Worm (Caenorhabditis elegans) whole organism, L2 larva: ENCODE measurements around the gene sri-71.

ENCODE experiments used
- C34F6.9 ChIP-seq: fragments of 150-350 bp; optimal IDR thresholded peaks from 2 replicates; lab custom pipeline; 2014; ENCODE audit warnings: missing biosample characterization, missing genetic modification characterization
- ZK546.5 ChIP-seq: sonication (generic microtip); optimal IDR thresholded peaks from 2 replicates; lab custom pipeline; 2017; ENCODE audit warnings: missing biosample characterization, missing genetic modification characterization
- dmd-4 ChIP-seq: sonication (generic microtip); optimal IDR thresholded peaks from 2 replicates; lab custom pipeline; 2017; ENCODE audit warnings: missing biosample characterization, missing genetic modification characterization
- egl-27 ChIP-seq: sonication (generic microtip); optimal IDR thresholded peaks from 3 replicates; lab custom pipeline; 2017; ENCODE audit warnings: missing biosample characterization, missing genetic modification reagents, missing genetic modification characterization
- elt-1 ChIP-seq: fragments of 150-350 bp; optimal IDR thresholded peaks from 2 replicates; lab custom pipeline; 2014; ENCODE audit warnings: missing biosample characterization, missing genetic modification characterization
- lin-13 ChIP-seq: fragments of 150-350 bp; optimal IDR thresholded peaks from 2 replicates; lab custom pipeline; 2014; ENCODE audit warnings: missing biosample characterization, missing genetic modification reagents, missing genetic modification characterization
- lin-39 ChIP-seq: fragments of 150-350 bp; optimal IDR thresholded peaks from 2 replicates; lab custom pipeline; 2014; ENCODE audit warnings: missing biosample characterization, missing genetic modification reagents, missing genetic modification characterization
- nhr-25 ChIP-seq: fragments of 150-350 bp; sonication (generic microtip); optimal IDR thresholded peaks from 3 replicates; lab custom pipeline; 2014; ENCODE audit warnings: missing biosample characterization, missing genetic modification characterization
- nhr-6 ChIP-seq: fragments of 150-350 bp; optimal IDR thresholded peaks from 2 replicates; lab custom pipeline; 2014; ENCODE audit warnings: missing biosample characterization, missing genetic modification characterization
- snpc-4 ChIP-seq: fragments of 150-350 bp; optimal IDR thresholded peaks from 2 replicates; lab custom pipeline; 2014; ENCODE audit warnings: missing biosample characterization, missing genetic modification characterization
- unc-39 ChIP-seq: fragments of 150-350 bp; optimal IDR thresholded peaks from 2 replicates; lab custom pipeline; 2014; ENCODE audit warnings: missing biosample characterization, missing genetic modification characterization

- no peak for TF ChIP-seq egl-27 (tag; lab: Kevin White, UChicago)
- no peak for TF ChIP-seq lin-13
- TF ChIP-seq unc-39 (tag; lab: Kevin White, UChicago): no peak
- TF ChIP-seq lin-39 (tag; lab: Kevin White, UChicago): no peak
- TF ChIP-seq nhr-25: no peak
- no peak for TF ChIP-seq C34F6.9
- TF ChIP-seq elt-1: no peak
- TF ChIP-seq dmd-4: no peak
- no peak for TF ChIP-seq ZK546.5
- TF ChIP-seq snpc-4: no peak
- no peak for TF ChIP-seq nhr-6 (tag; lab: Kevin White, UChicago)
Observed at ce11 chrII:2624792-2625191, 2.8 kb upstream of the sri-71 start, which contains the start of gene lgc-28.
